Worm (Caenorhabditis elegans): ENCODE results near the gene F40F8.12.

DNA sequence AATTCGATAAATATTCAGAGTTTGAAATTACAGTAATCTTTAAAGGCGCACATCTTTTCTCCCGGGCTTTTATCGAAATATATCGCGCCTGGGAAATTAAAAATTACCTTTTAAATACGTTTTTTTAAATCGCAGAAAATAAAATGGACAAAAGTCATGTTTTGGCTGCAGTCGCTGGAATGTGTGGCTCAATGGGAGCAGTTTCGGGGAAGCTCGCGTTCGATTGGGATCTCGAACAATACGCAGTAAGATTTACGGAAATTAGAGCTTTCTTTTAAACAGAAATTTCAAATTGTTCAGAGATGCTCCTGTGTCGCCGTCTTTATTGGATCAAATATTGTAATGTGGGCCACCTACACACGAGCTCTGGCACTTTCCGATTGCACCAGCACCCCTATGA, at the start of gene F40F8.12:
- TF ChIP-seq him-1 (tag; optimal IDR thresholded peaks at IDR 0.05) (no peak), W03F9.2 (tag; optimal IDR thresholded peaks at IDR 0.05) (no peak), dao-5 (tag; optimal IDR thresholded peaks at IDR 0.05) (no peak)

All from whole organism, L4/young adult.